Worm (Caenorhabditis elegans) whole organism, young adult: Measurements from ENCODE around the gene evl-20.

Experiments
- F37B4.10 ChIP-seq: fragments of 200-800 bp; sonication (Bioruptor generic); IDR thresholded peaks from 2 replicates; pipeline ENCODE4 v1.3.6; 2022; ENCODE audit warnings: missing genetic modification characterization, missing compliant biosample characterization
- F39B2.1 ChIP-seq: fragments of 200-800 bp; sonication (Bioruptor generic); IDR thresholded peaks from 2 replicates; pipeline ENCODE4 v1.3.6; 2022; ENCODE audit warnings: missing genetic modification reagents, missing genetic modification characterization, missing compliant biosample characterization
- F52B5.7 ChIP-seq: sonication (generic microtip); optimal IDR thresholded peaks from 2 replicates; lab custom pipeline; 2016; ENCODE audit warnings: mild to moderate bottlenecking, missing genetic modification characterization, missing compliant biosample characterization
- F57C9.4 ChIP-seq: sonication (generic microtip); optimal IDR thresholded peaks from 2 replicates; lab custom pipeline; 2017; ENCODE audit warnings: mild to moderate bottlenecking, missing genetic modification characterization, missing compliant biosample characterization
- Y67H2A.10 ChIP-seq: fragments of 200-800 bp; sonication (Bioruptor generic); conservative IDR thresholded peaks from 2 replicates; pipeline ENCODE4 v1.3.6; 2022; ENCODE audit warnings: missing genetic modification reagents, missing genetic modification characterization, missing compliant biosample characterization
- ZK185.1 ChIP-seq: sonication (generic microtip); optimal IDR thresholded peaks from 2 replicates; lab custom pipeline; 2016; ENCODE audit warnings: mild to moderate bottlenecking, missing genetic modification characterization, missing compliant biosample characterization; ENCODE audit not compliant: poor library complexity, severe bottlenecking
- aptf-3 ChIP-seq: fragments of 200-800 bp; sonication (Bioruptor generic); IDR thresholded peaks from 2 replicates; pipeline ENCODE4 v1.3.6; 2022; ENCODE audit warnings: missing genetic modification characterization, missing compliant biosample characterization
- athp-1 ChIP-seq: sonication (generic microtip); optimal IDR thresholded peaks from 2 replicates; lab custom pipeline; 2017; ENCODE audit warnings: mild to moderate bottlenecking, missing genetic modification characterization, missing compliant biosample characterization
- attf-6 ChIP-seq: fragments of 200-800 bp; sonication (Bioruptor generic); IDR thresholded peaks from 2 replicates; pipeline ENCODE4 v1.3.6; 2022; ENCODE audit warnings: missing genetic modification reagents, missing genetic modification characterization, missing compliant biosample characterization
- bed-2 ChIP-seq: fragments of 200-800 bp; sonication (Bioruptor generic); IDR thresholded peaks from 2 replicates; pipeline ENCODE4 v1.3.6; 2022; ENCODE audit warnings: missing genetic modification reagents, missing genetic modification characterization, missing compliant biosample characterization
- ccch-3 ChIP-seq: fragments of 200-800 bp; sonication (Bioruptor generic); optimal IDR thresholded peaks from 2 replicates; lab custom pipeline; 2018; ENCODE audit warnings: mild to moderate bottlenecking, missing genetic modification characterization, missing compliant biosample characterization
- ceh-100 ChIP-seq: fragments of 200-800 bp; sonication (Bioruptor generic); IDR thresholded peaks from 2 replicates; pipeline ENCODE4 v1.3.6; 2022; ENCODE audit warnings: missing genetic modification reagents, missing genetic modification characterization, missing compliant biosample characterization
- ceh-40 ChIP-seq: fragments of 200-800 bp; sonication (Bioruptor generic); IDR thresholded peaks from 2 replicates; pipeline ENCODE4 v1.3.6; 2022; ENCODE audit warnings: missing genetic modification characterization, missing compliant biosample characterization
- ceh-58 ChIP-seq: fragments of 200-800 bp; sonication (Bioruptor generic); IDR thresholded peaks from 2 replicates; pipeline ENCODE4 v1.3.6; 2022; ENCODE audit warnings: missing genetic modification characterization, missing compliant biosample characterization
- ceh-79 ChIP-seq: sonication (generic microtip); optimal IDR thresholded peaks from 2 replicates; lab custom pipeline; 2017; ENCODE audit warnings: mild to moderate bottlenecking, missing genetic modification characterization, missing compliant biosample characterization
- ceh-91 ChIP-seq: fragments of 200-800 bp; sonication (Bioruptor generic); IDR thresholded peaks from 2 replicates; pipeline ENCODE4 v1.3.6; 2022; ENCODE audit warnings: missing genetic modification reagents, missing genetic modification characterization, missing compliant biosample characterization
- efl-1 ChIP-seq: fragments of 150-350 bp; optimal IDR thresholded peaks from 2 replicates; lab custom pipeline; 2014; ENCODE audit warnings: missing biosample characterization, missing genetic modification reagents, missing genetic modification characterization
- egl-18 ChIP-seq: fragments of 200-800 bp; sonication (Bioruptor generic); IDR thresholded peaks from 2 replicates; pipeline ENCODE4 v1.3.6; 2022; ENCODE audit warnings: missing genetic modification reagents, missing genetic modification characterization, missing compliant biosample characterization
- egl-44 ChIP-seq: fragments of 200-800 bp; sonication (Bioruptor generic); IDR thresholded peaks from 2 replicates; pipeline ENCODE4 v1.3.6; 2022; ENCODE audit warnings: missing genetic modification reagents, missing genetic modification characterization, missing compliant biosample characterization
- him-1 ChIP-seq: sonication (generic microtip); optimal IDR thresholded peaks from 2 replicates; lab custom pipeline; 2016; ENCODE audit warnings: missing genotype, missing genetic modification reagents, missing genetic modification characterization, missing compliant biosample characterization
- hmg-1.2 ChIP-seq: fragments of 200-800 bp; sonication (Bioruptor generic); IDR thresholded peaks from 2 replicates; pipeline ENCODE4 v1.3.6; 2022; ENCODE audit warnings: missing genetic modification reagents, missing genetic modification characterization, missing compliant biosample characterization
- hmg-20 ChIP-seq: fragments of 200-800 bp; sonication (Bioruptor generic); IDR thresholded peaks from 2 replicates; pipeline ENCODE4 v1.3.6; 2022; ENCODE audit warnings: missing genetic modification reagents, missing genetic modification characterization, missing compliant biosample characterization
- lag-1 ChIP-seq: fragments of 200-800 bp; sonication (Bioruptor generic); IDR thresholded peaks from 2 replicates; pipeline ENCODE4 v1.3.6; 2022; ENCODE audit warnings: missing genetic modification reagents, missing genetic modification characterization, missing compliant biosample characterization
- let-607 ChIP-seq, 2 experiments: fragments of 200-800 bp in 1 of 2; sonication (Bioruptor generic) in 1 of 2; sonication (generic microtip) in 1 of 2; optimal IDR thresholded peaks; 2 replicates each; lab custom pipeline; 2016 to 2018; ENCODE audit warnings: mild to moderate bottlenecking in 2 of 2, missing compliant biosample characterization in 2 of 2, missing genetic modification characterization in 2 of 2, moderate library complexity in 2 of 2, missing genotype in 1 of 2
- lin-26 ChIP-seq: fragments of 200-800 bp; sonication (Bioruptor generic); IDR thresholded peaks from 2 replicates; pipeline ENCODE4 v1.3.6; 2022; ENCODE audit warnings: missing genetic modification reagents, missing genetic modification characterization, missing compliant biosample characterization
- lin-35 ChIP-seq, 3 experiments: fragments of 150-350 bp in 2 of 3; sonication (generic microtip) in 1 of 3; optimal IDR thresholded peaks; 2 replicates each; lab custom pipeline; 2014 to 2018; ENCODE audit warnings: missing biosample characterization in 3 of 3, missing genetic modification characterization in 3 of 3, missing genetic modification reagents in 3 of 3
- madf-3 ChIP-seq: fragments of 200-800 bp; sonication (Bioruptor generic); IDR thresholded peaks from 2 replicates; pipeline ENCODE4 v1.3.6; 2022; ENCODE audit warnings: missing genetic modification reagents, missing genetic modification characterization, missing compliant biosample characterization
- madf-6 ChIP-seq: fragments of 200-800 bp; sonication (Bioruptor generic); IDR thresholded peaks from 2 replicates; pipeline ENCODE4 v1.3.6; 2022; ENCODE audit warnings: missing genetic modification reagents, missing genetic modification characterization, missing compliant biosample characterization
- mel-28 ChIP-seq: sonication (generic microtip); optimal IDR thresholded peaks from 2 replicates; lab custom pipeline; 2016; ENCODE audit warnings: borderline replicate concordance, mild to moderate bottlenecking, missing genetic modification characterization, missing compliant biosample characterization
- mes-4 ChIP-seq: sonication (generic microtip); optimal IDR thresholded peaks from 2 replicates; lab custom pipeline; 2016; ENCODE audit warnings: missing genotype, missing genetic modification characterization, missing compliant biosample characterization
- nhr-120 ChIP-seq: fragments of 200-800 bp; sonication (Bioruptor generic); IDR thresholded peaks from 2 replicates; pipeline ENCODE4 v1.3.6; 2022; ENCODE audit warnings: missing genetic modification characterization, missing compliant biosample characterization
- nhr-179 ChIP-seq: sonication (generic microtip); optimal IDR thresholded peaks from 2 replicates; lab custom pipeline; 2016; ENCODE audit warnings: mild to moderate bottlenecking, missing genetic modification characterization, missing compliant biosample characterization
- pbrm-1 ChIP-seq: fragments of 200-800 bp; sonication (Bioruptor generic); IDR thresholded peaks from 2 replicates; pipeline ENCODE4 v1.3.6; 2022; ENCODE audit warnings: missing genetic modification reagents, missing genetic modification characterization, missing compliant biosample characterization
- rcor-1 ChIP-seq: fragments of 200-800 bp; sonication (Bioruptor generic); IDR thresholded peaks from 2 replicates; pipeline ENCODE4 v1.3.6; 2022; ENCODE audit warnings: missing genetic modification reagents, missing genetic modification characterization, missing compliant biosample characterization
- repo-1 ChIP-seq: sonication (generic microtip); optimal IDR thresholded peaks from 2 replicates; lab custom pipeline; 2017; ENCODE audit warnings: mild to moderate bottlenecking, missing genetic modification characterization, missing compliant biosample characterization
- sdz-38 ChIP-seq: sonication (generic microtip); optimal IDR thresholded peaks from 2 replicates; lab custom pipeline; 2016; ENCODE audit warnings: missing genotype, missing genetic modification characterization, missing compliant biosample characterization
- snpc-1.1 ChIP-seq: sonication (generic microtip); optimal IDR thresholded peaks from 2 replicates; lab custom pipeline; 2017; ENCODE audit warnings: missing genetic modification characterization, mild to moderate bottlenecking, missing compliant biosample characterization, antibody characterized with exemption, moderate library complexity, missing genotype, missing genetic modification reagents; ENCODE audit not compliant: insufficient read depth
- snpc-4 ChIP-seq, 5 experiments: fragments of 150-350 bp in 1 of 5; sonication (generic microtip) in 4 of 5; optimal IDR thresholded peaks; 2 replicates each; lab custom pipeline; 2014 to 2018; ENCODE audit warnings: missing genetic modification characterization in 5 of 5, missing biosample characterization in 3 of 5, antibody characterized with exemption in 2 of 5, mild to moderate bottlenecking in 2 of 5, missing compliant biosample characterization in 2 of 5, missing genotype in 2 of 5, moderate library complexity in 2 of 5, missing genetic modification reagents in 1 of 5
- somi-1 ChIP-seq: fragments of 200-800 bp; sonication (Bioruptor generic); optimal IDR thresholded peaks from 2 replicates; lab custom pipeline; 2018; ENCODE audit warnings: mild to moderate bottlenecking, missing genetic modification characterization, missing compliant biosample characterization
- unc-130 ChIP-seq: sonication (generic microtip); optimal IDR thresholded peaks from 2 replicates; lab custom pipeline; 2016; ENCODE audit warnings: missing genetic modification reagents, missing genetic modification characterization, missing compliant biosample characterization
- ztf-18 ChIP-seq: sonication (generic microtip); optimal IDR thresholded peaks from 2 replicates; lab custom pipeline; 2016; ENCODE audit warnings: missing genotype, mild to moderate bottlenecking, missing genetic modification characterization, missing compliant biosample characterization
- ztf-28 ChIP-seq: fragments of 200-800 bp; sonication (Bioruptor generic); IDR thresholded peaks from 2 replicates; pipeline ENCODE4 v1.3.6; 2022; ENCODE audit warnings: missing genetic modification reagents, missing genetic modification characterization, missing compliant biosample characterization
- ztf-6 ChIP-seq: fragments of 200-800 bp; sonication (Bioruptor generic); IDR thresholded peaks from 2 replicates; pipeline ENCODE4 v1.3.6; 2022; ENCODE audit warnings: missing genetic modification reagents, missing genetic modification characterization, missing compliant biosample characterization

Gene evl-20

ce11 chrII:8432949-8433348 is 11.2 kb upstream of the evl-20 start:
- TF ChIP-seq snpc-1.1 (peak; percentile 51), attf-6 (GFP tag; lab: Robert Waterston, UW) (0 out of 2 replicates have a peak, but pooled peaks have one; percentile 67), hmg-1.2 (GFP tag; lab: Robert Waterston, UW) (peak; percentile 46), snpc-4 (GFP tag; optimal IDR thresholded peaks at IDR 0.05; lab: Kevin White, UChicago) (peak; percentile 33), snpc-4 (tag; optimal IDR thresholded peaks at IDR 0.05; lab: Kevin White, UChicago) (peak in 2 of 4 experiments; percentile 55 to 85), pbrm-1 (GFP tag; lab: Robert Waterston, UW) (peak; percentile 61)

- TF ChIP-seq lag-1 (GFP tag; lab: Robert Waterston, UW) (no peak), aptf-3 (GFP tag; lab: Robert Waterston, UW) (no peak), hmg-1.2 (GFP tag; lab: Robert Waterston, UW) (no peak), egl-44 (no peak), ceh-79 (tag; lab: Kevin White, UChicago) (no peak), egl-18 (GFP tag; lab: Robert Waterston, UW) (no peak), ceh-58 (GFP tag; lab: Robert Waterston, UW) (no peak), ceh-91 (GFP tag; lab: Robert Waterston, UW) (no peak), ceh-40 (GFP tag; lab: Robert Waterston, UW) (no peak), ZK185.1 (tag; lab: Kevin White, UChicago) (no peak), F52B5.7 (no peak), F37B4.10 (GFP tag; lab: Robert Waterston, UW) (no peak), madf-3 (GFP tag; lab: Robert Waterston, UW) (no peak)
Measured at ce11 chrII:8435005-8435404, 9.1 kb upstream of the evl-20 start, which contains the start of gene acp-4. Gene acp-4, minus strand, starts transcription at chrII:8435105.

- TF ChIP-seq lin-35 (GFP tag; optimal IDR thresholded peaks at IDR 0.05; lab: Kevin White, UChicago): no peak
- no peak for TF ChIP-seq madf-6 (GFP tag; lab: Robert Waterston, UW)
- no peak for TF ChIP-seq aptf-3 (GFP tag; lab: Robert Waterston, UW)
- no peak for TF ChIP-seq nhr-120 (GFP tag; lab: Robert Waterston, UW)
- no peak for TF ChIP-seq hmg-20 (GFP tag; lab: Robert Waterston, UW)
- no peak for TF ChIP-seq ZK185.1 (tag; lab: Kevin White, UChicago)
- TF ChIP-seq F39B2.1 (GFP tag; lab: Robert Waterston, UW): no peak
- TF ChIP-seq Y67H2A.10: no peak
- TF ChIP-seq athp-1: no peak
- no peak for TF ChIP-seq unc-130 (GFP tag; lab: Kevin White, UChicago)
- TF ChIP-seq mel-28 (tag; lab: Kevin White, UChicago): no peak
- no peak for TF ChIP-seq efl-1 (GFP tag; lab: Kevin White, UChicago)
- TF ChIP-seq rcor-1 (GFP tag; lab: Robert Waterston, UW): no peak
- no peak for TF ChIP-seq mes-4 (tag; lab: Kevin White, UChicago)
- TF ChIP-seq sdz-38 (tag; lab: Kevin White, UChicago): no peak
- no peak for TF ChIP-seq F52B5.7
- no peak for TF ChIP-seq ztf-28
Measured at ce11 chrII:8437035-8437434, 7.1 kb upstream of the evl-20 start, which contains the start of gene acp-3. Gene acp-3, minus strand, starts transcription at chrII:8437135.

- TF ChIP-seq let-607 (tag; optimal IDR thresholded peaks at IDR 0.05; lab: Kevin White, UChicago) (no peak), nhr-179 (tag; lab: Kevin White, UChicago) (no peak), lin-35 (GFP tag; optimal IDR thresholded peaks at IDR 0.05; lab: Kevin White, UChicago) (no peak), lin-26 (GFP tag; lab: Robert Waterston, UW) (no peak), repo-1 (no peak), F57C9.4 (no peak), ztf-6 (GFP tag; lab: Robert Waterston, UW) (no peak), attf-6 (GFP tag; lab: Robert Waterston, UW) (no peak), somi-1 (GFP tag; lab: Kevin White, UChicago) (no peak), mel-28 (tag; lab: Kevin White, UChicago) (no peak), ZK185.1 (tag; lab: Kevin White, UChicago) (no peak), hmg-1.2 (GFP tag; lab: Robert Waterston, UW) (no peak), bed-2 (GFP tag; lab: Robert Waterston, UW) (no peak), ceh-100 (GFP tag; lab: Robert Waterston, UW) (no peak), ztf-18 (tag; lab: Kevin White, UChicago) (no peak), ccch-3 (GFP tag; lab: Kevin White, UChicago) (no peak), him-1 (tag; lab: Kevin White, UChicago) (no peak)
Measured at ce11 chrII:8438791-8439287, 5.3 kb upstream of the evl-20 start, which contains the start of gene lips-10. Gene lips-10, plus strand, starts transcription at chrII:8439168.
